Worm (Caenorhabditis elegans) whole organism, late embryonic: ENCODE data around the gene lpin-1.

Experiments used
- ama-1 ChIP-seq: fragments of 150-350 bp; optimal IDR thresholded peaks from 2 replicates; lab custom pipeline; 2014
- ceh-18 ChIP-seq: sonication (generic microtip); optimal IDR thresholded peaks from 2 replicates; lab custom pipeline; 2016; ENCODE audit warnings: missing genetic modification characterization, missing compliant biosample characterization
- ceh-9 ChIP-seq: sonication (generic microtip); optimal IDR thresholded peaks from 2 replicates; lab custom pipeline; 2016; ENCODE audit warnings: mild to moderate bottlenecking, missing genetic modification characterization, inconsistent platforms, missing compliant biosample characterization
- dve-1 ChIP-seq: sonication (generic microtip); optimal IDR thresholded peaks from 2 replicates; lab custom pipeline; 2017; ENCODE audit warnings: antibody characterized with exemption, mild to moderate bottlenecking, missing genetic modification characterization, missing compliant biosample characterization
- elt-2 ChIP-seq: sonication (generic microtip); optimal IDR thresholded peaks from 2 replicates; lab custom pipeline; 2016; ENCODE audit warnings: missing genetic modification reagents, missing genetic modification characterization, missing compliant biosample characterization
- eyg-1 ChIP-seq: sonication (generic microtip); optimal IDR thresholded peaks from 2 replicates; lab custom pipeline; 2016; ENCODE audit warnings: missing genotype, missing genetic modification characterization, missing compliant biosample characterization
- nfya-1 ChIP-seq: sonication (generic microtip); optimal IDR thresholded peaks from 2 replicates; lab custom pipeline; 2017; ENCODE audit warnings: missing genetic modification characterization, mild to moderate bottlenecking, missing compliant biosample characterization, antibody characterized with exemption, moderate library complexity
- nhr-11 ChIP-seq: fragments of 150-350 bp; optimal IDR thresholded peaks from 2 replicates; lab custom pipeline; 2014; ENCODE audit warnings: missing biosample characterization, missing genetic modification characterization
- pax-1 ChIP-seq: fragments of 150-350 bp; optimal IDR thresholded peaks from 2 replicates; lab custom pipeline; 2014; ENCODE audit warnings: missing biosample characterization, missing genetic modification characterization
- pha-2 ChIP-seq: sonication (generic microtip); optimal IDR thresholded peaks from 2 replicates; lab custom pipeline; 2017; ENCODE audit warnings: mild to moderate bottlenecking, missing genetic modification characterization, missing compliant biosample characterization
- pqm-1 ChIP-seq: sonication (generic microtip); optimal IDR thresholded peaks from 2 replicates; lab custom pipeline; 2016; ENCODE audit warnings: missing genetic modification characterization, missing compliant biosample characterization
- sdc-2 ChIP-seq: sonication (generic microtip); optimal IDR thresholded peaks from 2 replicates; lab custom pipeline; 2016; ENCODE audit warnings: missing genotype, missing genetic modification characterization, missing compliant biosample characterization
- sox-4 ChIP-seq: sonication (generic microtip); optimal IDR thresholded peaks from 2 replicates; lab custom pipeline; 2017; ENCODE audit warnings: mild to moderate bottlenecking, missing genetic modification characterization, inconsistent platforms, missing compliant biosample characterization
- syd-9 ChIP-seq: sonication (generic microtip); optimal IDR thresholded peaks from 2 replicates; lab custom pipeline; 2016; ENCODE audit warnings: mild to moderate bottlenecking, missing genetic modification characterization, moderate library complexity, missing compliant biosample characterization

DNA sequence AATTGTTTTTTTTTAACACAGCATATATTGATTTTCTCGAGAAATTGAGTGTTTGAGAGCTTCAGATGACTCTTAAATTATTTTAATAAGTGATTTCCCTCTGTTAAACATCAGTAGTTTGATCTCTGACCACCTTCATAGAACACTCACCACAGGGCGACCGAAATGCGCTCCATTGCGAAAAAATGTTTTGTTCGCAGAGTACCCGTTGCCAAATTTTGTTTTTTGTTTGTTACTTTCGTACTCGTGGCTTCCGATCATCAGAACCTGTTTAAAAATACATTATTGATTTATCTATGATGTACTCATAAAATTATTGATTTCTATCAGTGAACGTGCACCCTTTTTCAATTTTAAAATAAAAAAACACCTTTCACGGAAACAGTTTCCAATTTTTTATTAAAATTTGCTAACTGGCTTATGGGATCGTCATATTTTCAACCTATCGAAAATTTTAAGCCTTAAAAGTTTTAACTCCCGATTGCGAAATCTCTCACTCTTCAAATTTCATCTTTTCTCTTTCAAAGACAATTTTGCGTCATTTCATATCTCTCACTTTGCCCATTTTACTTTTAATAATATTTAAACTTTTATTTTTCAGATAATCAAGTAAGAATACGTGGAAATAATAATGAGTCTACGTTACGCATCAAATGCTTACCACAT lies 6.9 kb upstream of the lpin-1 start, which contains the start of gene letm-1:
- no peak for TF ChIP-seq ama-1 (lab: Kevin White, UChicago)
- TF ChIP-seq nhr-11 (tag; lab: Kevin White, UChicago): no peak
- no peak for TF ChIP-seq nfya-1 (tag; lab: Kevin White, UChicago)
- TF ChIP-seq pqm-1 (tag; lab: Kevin White, UChicago): no peak
- no peak for TF ChIP-seq pax-1 (tag; lab: Kevin White, UChicago)
- TF ChIP-seq syd-9 (tag; lab: Kevin White, UChicago): no peak
- no peak for TF ChIP-seq ceh-9
- no peak for TF ChIP-seq elt-2
- no peak for TF ChIP-seq sdc-2
- TF ChIP-seq sox-4 (tag; lab: Kevin White, UChicago): no peak
- no peak for TF ChIP-seq pha-2
- no peak for TF ChIP-seq dve-1
- no peak for TF ChIP-seq ceh-18 (tag; lab: Kevin White, UChicago)
- no peak for TF ChIP-seq eyg-1 (tag; lab: Kevin White, UChicago)
